Fruit fly (Drosophila melanogaster) whole organism, wandering third instar larva: ENCODE data around the gene Jhbp16.

Experiments
- Abd-B ChIP-seq: fragments of >200 bp; optimal IDR thresholded peaks from 2 replicates; lab custom pipeline; 2017; ENCODE audit warnings: missing biosample characterization, missing genetic modification characterization
- CG32264 ChIP-seq: fragments of 200-800 bp; sonication (Bioruptor generic); optimal IDR thresholded peaks from 2 replicates; lab custom pipeline; 2016; ENCODE audit warnings: missing biosample characterization, missing genetic modification characterization
- CG9705 ChIP-seq: fragments of 200-800 bp; sonication (Bioruptor generic); optimal IDR thresholded peaks from 2 replicates; lab custom pipeline; 2018; ENCODE audit warnings: missing biosample characterization, mild to moderate bottlenecking, missing genetic modification characterization
- CrebA ChIP-seq: fragments of 200-800 bp; sonication (Bioruptor generic); optimal IDR thresholded peaks from 2 replicates; lab custom pipeline; 2016; ENCODE audit warnings: missing biosample characterization, mild to moderate bottlenecking, missing genetic modification characterization, borderline replicate concordance
- Dfd ChIP-seq: fragments of >200 bp; optimal IDR thresholded peaks from 2 replicates; lab custom pipeline; 2017; ENCODE audit warnings: missing biosample characterization, missing genetic modification characterization
- Dif ChIP-seq: fragments of 200-275, 200-300 bp; sonication (Bioruptor generic); optimal IDR thresholded peaks from 2 replicates; lab custom pipeline; 2018; ENCODE audit warnings: missing biosample characterization, missing genetic modification characterization; ENCODE audit not compliant: partially characterized antibody
- GATAd ChIP-seq: sonication (Bioruptor generic); optimal IDR thresholded peaks from 2 replicates; lab custom pipeline; 2016; ENCODE audit warnings: missing biosample characterization, missing genetic modification characterization
- HLH106 ChIP-seq: fragments of 200-800 bp; optimal IDR thresholded peaks from 3 replicates; lab custom pipeline; 2019; ENCODE audit warnings: missing biosample characterization, mild to moderate bottlenecking, missing genetic modification characterization, moderate library complexity
- Hnf4 ChIP-seq: fragments of 200-800 bp; sonication (Bioruptor generic); optimal IDR thresholded peaks from 2 replicates; lab custom pipeline; 2016; ENCODE audit warnings: missing biosample characterization, mild to moderate bottlenecking, missing genetic modification characterization
- Hr78 ChIP-seq: fragments of >200 bp; optimal IDR thresholded peaks from 2 replicates; lab custom pipeline; 2017; ENCODE audit warnings: missing biosample characterization, missing genetic modification characterization
- Hr83 ChIP-seq: fragments of 200-300 bp; sonication (Bioruptor generic); optimal IDR thresholded peaks from 2 replicates; lab custom pipeline; 2016; ENCODE audit warnings: missing biosample characterization, mild to moderate bottlenecking, missing genetic modification characterization, moderate library complexity; ENCODE audit not compliant: poor library complexity, severe bottlenecking
- Jra ChIP-seq: sonication (Bioruptor generic); optimal IDR thresholded peaks from 2 replicates; lab custom pipeline; 2016; ENCODE audit warnings: missing biosample characterization, missing genetic modification characterization
- Mio ChIP-seq: sonication (Bioruptor generic); optimal IDR thresholded peaks from 2 replicates; lab custom pipeline; 2016; ENCODE audit warnings: missing biosample characterization, missing genetic modification characterization
- Myc ChIP-seq: fragments of >200 bp; optimal IDR thresholded peaks from 2 replicates; lab custom pipeline; 2017
- N ChIP-seq: fragments of >200 bp; optimal IDR thresholded peaks from 2 replicates; lab custom pipeline; 2018; ENCODE audit warnings: missing biosample characterization, missing external identifiers, missing genetic modification characterization
- OdsH ChIP-seq: fragments of 200-800 bp; sonication (Bioruptor generic); optimal IDR thresholded peaks from 2 replicates; lab custom pipeline; 2016; ENCODE audit warnings: missing biosample characterization, mild to moderate bottlenecking, missing genetic modification characterization
- Rel ChIP-seq, 2 experiments: fragments of 200-800 bp; sonication (Bioruptor generic) in 1 of 2; optimal IDR thresholded peaks; 2 replicates in 1 of 2; 3 replicates in 1 of 2; lab custom pipeline; 2016 to 2019; ENCODE audit warnings: mild to moderate bottlenecking in 2 of 2, missing biosample characterization in 2 of 2, missing genetic modification characterization in 2 of 2, moderate library complexity in 1 of 2
- Sp1 ChIP-seq: fragments of 200-800 bp; sonication (Bioruptor generic); optimal IDR thresholded peaks from 3 replicates; lab custom pipeline; 2019; ENCODE audit warnings: missing biosample characterization, mild to moderate bottlenecking, missing genetic modification characterization, moderate library complexity
- Vsx2 ChIP-seq: fragments of 200-300, 225-300 bp; sonication (Bioruptor generic); optimal IDR thresholded peaks from 2 replicates; lab custom pipeline; 2018; ENCODE audit warnings: missing biosample characterization, missing genetic modification characterization; ENCODE audit not compliant: partially characterized antibody
- br ChIP-seq: fragments of 200-800 bp; sonication (Bioruptor generic); optimal IDR thresholded peaks from 2 replicates; lab custom pipeline; 2016; ENCODE audit warnings: missing biosample characterization, missing genetic modification characterization
- brk ChIP-seq: fragments of 200-800 bp; sonication (Bioruptor generic); optimal IDR thresholded peaks from 2 replicates; lab custom pipeline; 2016; ENCODE audit warnings: missing biosample characterization, mild to moderate bottlenecking, missing genetic modification characterization
- dl ChIP-seq, 2 experiments: fragments of 175-275, 200-275 bp in 1 of 2; fragments of 200-275 bp in 1 of 2; sonication (Bioruptor generic); optimal IDR thresholded peaks; lab custom pipeline; 2018; ENCODE audit warnings: mild to moderate bottlenecking in 2 of 2, missing biosample characterization in 2 of 2, missing genetic modification characterization in 2 of 2, moderate library complexity in 2 of 2; ENCODE audit not compliant: partially characterized antibody in 2 of 2, insufficient read depth in 1 of 2
- dmrt93B ChIP-seq: fragments of 200-800 bp; sonication (Bioruptor generic); optimal IDR thresholded peaks from 2 replicates; lab custom pipeline; 2018; ENCODE audit warnings: missing biosample characterization, mild to moderate bottlenecking, missing genetic modification characterization
- dsf ChIP-seq: sonication (Bioruptor generic); optimal IDR thresholded peaks from 2 replicates; lab custom pipeline; 2016; ENCODE audit warnings: missing biosample characterization, missing genetic modification characterization, borderline replicate concordance
- ey ChIP-seq: fragments of 200-800 bp; sonication (Bioruptor generic); optimal IDR thresholded peaks from 2 replicates; lab custom pipeline; 2016; ENCODE audit warnings: missing biosample characterization, missing genetic modification characterization
- foxo ChIP-seq, 2 experiments: fragments of 200-800 bp; sonication (Bioruptor generic); optimal IDR thresholded peaks; 2 replicates in 1 of 2; 3 replicates in 1 of 2; lab custom pipeline; 2016 to 2017; ENCODE audit warnings: missing biosample characterization in 2 of 2, missing genetic modification characterization in 2 of 2
- fru ChIP-seq: fragments of 200-800 bp; sonication (Bioruptor generic); optimal IDR thresholded peaks from 3 replicates; lab custom pipeline; 2016; ENCODE audit warnings: missing biosample characterization, mild to moderate bottlenecking, missing genetic modification characterization
- h ChIP-seq: fragments of 200-800 bp; sonication (Bioruptor generic); optimal IDR thresholded peaks from 3 replicates; lab custom pipeline; 2016; ENCODE audit warnings: missing biosample characterization, mild to moderate bottlenecking, missing genetic modification characterization
- jim ChIP-seq: fragments of 175-275, 200-325 bp; sonication (Bioruptor generic); optimal IDR thresholded peaks from 2 replicates; lab custom pipeline; 2016; ENCODE audit warnings: missing biosample characterization, mild to moderate bottlenecking, missing genetic modification characterization
- lola ChIP-seq: fragments of >200 bp; optimal IDR thresholded peaks from 2 replicates; lab custom pipeline; 2017; ENCODE audit warnings: missing biosample characterization, missing genetic modification characterization
- pan ChIP-seq: fragments of >200 bp; optimal IDR thresholded peaks from 2 replicates; lab custom pipeline; 2017
- psq ChIP-seq: fragments of 200-800 bp; sonication (Bioruptor generic); optimal IDR thresholded peaks from 3 replicates; lab custom pipeline; 2017; ENCODE audit warnings: missing biosample characterization, mild to moderate bottlenecking, missing genetic modification characterization, moderate library complexity
- rgr ChIP-seq: fragments of 200-800 bp; sonication (Bioruptor generic); optimal IDR thresholded peaks from 3 replicates; lab custom pipeline; 2016; ENCODE audit warnings: missing biosample characterization, mild to moderate bottlenecking, missing genetic modification characterization
- sage ChIP-seq: fragments of 200-800 bp; sonication (Bioruptor generic); optimal IDR thresholded peaks from 2 replicates; lab custom pipeline; 2016; ENCODE audit warnings: missing biosample characterization, mild to moderate bottlenecking, missing genetic modification characterization
- sv ChIP-seq: fragments of 200-800 bp; sonication (Bioruptor generic); optimal IDR thresholded peaks from 3 replicates; lab custom pipeline; 2016; ENCODE audit warnings: missing biosample characterization, missing genetic modification characterization
- tai ChIP-seq: sonication (Bioruptor generic); optimal IDR thresholded peaks from 2 replicates; lab custom pipeline; 2016; ENCODE audit warnings: missing biosample characterization, missing genetic modification characterization
- usp ChIP-seq: fragments of >200 bp; optimal IDR thresholded peaks from 2 replicates; lab custom pipeline; 2017; ENCODE audit warnings: missing biosample characterization, missing genetic modification characterization
- woc ChIP-seq: sonication (Bioruptor generic); optimal IDR thresholded peaks from 2 replicates; lab custom pipeline; 2016; ENCODE audit warnings: missing biosample characterization, mild to moderate bottlenecking, missing genetic modification characterization

Gene Jhbp16

dm6 chr3R:21630979-21631499 lies 33.1 kb upstream of the Jhbp16 start:
- no peak for TF ChIP-seq Rel (GFP tag; optimal IDR thresholded peaks at IDR 0.05; lab: Kevin White, UChicago)
- peak; percentile 97 for TF ChIP-seq Rel (tag; optimal IDR thresholded peaks at IDR 0.05; lab: Kevin White, UChicago)
- TF ChIP-seq tai (GFP tag; lab: Kevin White, UChicago): no peak
- no peak for TF ChIP-seq Mio
- no peak for TF ChIP-seq OdsH (GFP tag; lab: Kevin White, UChicago)
- TF ChIP-seq, all 38 proteins: peak for 1

DNA sequence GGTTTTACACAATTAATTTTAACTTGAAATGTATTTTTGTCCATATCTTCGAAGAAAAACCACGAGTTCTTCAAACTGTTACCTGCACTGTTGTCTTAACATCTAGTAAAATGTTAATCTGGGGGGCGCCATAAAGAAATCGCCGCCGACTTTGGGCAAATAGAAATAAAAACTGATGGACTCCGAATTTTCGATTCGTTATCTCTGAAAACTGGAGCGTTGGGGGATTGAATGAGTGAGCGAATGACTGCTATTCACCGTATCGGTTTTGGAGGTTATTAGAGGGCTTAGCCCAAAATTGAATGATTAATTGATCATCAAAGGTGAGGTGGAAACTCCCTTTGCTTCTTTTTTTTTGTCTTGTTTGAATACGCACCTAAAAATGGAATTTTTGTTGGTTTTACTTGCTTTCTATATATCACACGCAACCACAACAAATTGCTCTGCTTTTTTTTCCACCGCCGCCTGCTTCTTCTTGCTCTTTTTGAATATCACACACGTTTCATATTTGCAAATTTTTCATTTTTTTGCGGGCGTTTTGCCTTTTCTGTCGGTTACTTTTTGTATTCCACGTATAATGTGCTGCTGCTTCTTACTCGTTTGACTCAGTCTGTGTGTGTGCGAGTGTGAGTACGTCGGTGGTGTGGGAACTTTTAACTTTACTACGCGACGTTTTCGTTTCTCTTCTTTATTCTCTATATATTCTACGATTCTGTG lies 32.3 kb upstream of the Jhbp16 start:
- TF ChIP-seq psq: no peak
- no peak for TF ChIP-seq Hr78 (GFP tag; lab: Kevin White, UChicago)
- TF ChIP-seq foxo (GFP tag; optimal IDR thresholded peaks at IDR 0.05; lab: Kevin White, UChicago): no peak
- no peak for TF ChIP-seq ey (GFP tag; lab: Kevin White, UChicago)
- no peak for TF ChIP-seq br
- no peak for TF ChIP-seq Jra
- no peak for TF ChIP-seq Abd-B (GFP tag; lab: Kevin White, UChicago)
- no peak for TF ChIP-seq Rel (GFP tag; optimal IDR thresholded peaks at IDR 0.05; lab: Kevin White, UChicago)
- peak; percentile 36 for TF ChIP-seq Rel (tag; optimal IDR thresholded peaks at IDR 0.05; lab: Kevin White, UChicago)
- TF ChIP-seq, all 38 proteins: peak for 1

DNA sequence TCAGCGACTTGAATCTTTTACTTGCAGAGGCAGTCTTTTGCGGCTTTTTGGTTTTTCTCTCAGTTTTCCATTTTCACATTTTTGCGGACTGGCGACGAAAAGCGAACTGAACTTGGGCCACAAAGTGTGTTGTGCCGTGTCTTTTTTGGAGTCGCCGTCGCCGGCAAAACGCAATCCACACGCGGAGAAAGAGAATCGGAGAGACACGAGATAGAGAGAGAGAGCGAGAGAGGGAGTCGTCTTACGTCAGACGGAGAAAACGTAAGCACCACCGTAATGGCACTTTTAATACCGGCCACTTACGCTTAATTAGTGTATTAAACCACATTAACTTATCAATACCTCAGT lies 31.6 kb upstream of the Jhbp16 start:
- TF ChIP-seq Dif (GFP tag; lab: Kevin White, UChicago) (peak; percentile 60), Hnf4 (no peak), CG9705 (no peak), dl (GFP tag; optimal IDR thresholded peaks at IDR 0.05; lab: Kevin White, UChicago; ENCODE audit: insufficient read depth in 1 of 2, partially characterized antibody in 2 of 2) (peak in 1 of 2 experiments; percentile 62), fru (GFP tag; lab: Kevin White, UChicago) (no peak)

DNA sequence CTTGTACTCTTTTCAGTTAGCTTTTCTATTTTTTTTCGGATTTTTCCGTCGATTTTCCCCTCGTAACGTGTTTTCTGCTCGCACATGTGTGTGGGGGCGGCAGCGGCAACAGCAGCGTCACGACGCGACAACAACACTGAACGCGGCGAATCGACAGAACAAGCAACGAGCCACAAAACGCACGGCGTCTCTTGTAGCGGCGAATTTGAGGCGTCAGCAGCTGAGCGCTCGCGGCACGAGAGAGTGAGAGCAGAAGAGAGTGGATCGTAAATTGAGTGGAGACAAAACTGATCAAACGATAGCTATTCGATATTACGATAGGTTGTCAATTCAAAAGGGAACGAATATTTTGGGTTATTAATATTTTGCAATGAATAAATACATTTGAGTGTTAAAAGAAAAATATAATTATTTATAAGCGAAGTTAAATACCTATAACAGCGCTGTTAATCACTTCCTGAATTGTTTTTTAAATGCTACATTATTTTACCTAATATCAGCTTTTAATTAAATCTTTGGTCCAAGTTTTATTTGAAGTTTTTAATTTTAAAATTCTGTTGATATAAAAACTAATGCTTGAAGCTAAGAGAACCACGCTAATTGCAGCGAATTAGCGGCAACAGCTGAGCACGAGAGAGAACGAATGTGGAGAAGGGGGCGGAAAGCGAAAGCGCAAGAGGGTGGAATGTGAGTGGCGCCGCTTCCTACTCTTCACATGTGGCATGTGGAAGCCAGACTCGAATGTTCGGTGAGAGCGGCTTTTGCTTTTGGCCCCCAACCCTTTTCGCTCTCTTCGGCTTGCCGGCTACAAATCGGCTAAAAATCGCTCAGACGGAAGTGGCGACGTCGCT lies 31.0 kb upstream of the Jhbp16 start:
- TF ChIP-seq Dif (GFP tag; lab: Kevin White, UChicago) (peak; percentile 88), lola (GFP tag; lab: Kevin White, UChicago) (no peak), Myc (lab: Kevin White, UChicago) (no peak), dmrt93B (peak; percentile 2), HLH106 (tag; lab: Kevin White, UChicago) (peak; percentile 61), usp (GFP tag; lab: Kevin White, UChicago) (no peak), Mio (no peak), Jra (no peak), foxo (GFP tag; optimal IDR thresholded peaks at IDR 0.05; lab: Kevin White, UChicago) (peak; percentile 36 to 54), dsf (GFP tag; lab: Kevin White, UChicago) (peak; percentile 5), Abd-B (GFP tag; lab: Kevin White, UChicago) (no peak), Hr83 (peak; percentile 65), Hr78 (GFP tag; lab: Kevin White, UChicago) (no peak), h (GFP tag; lab: Kevin White, UChicago) (peak; percentile 33), rgr (GFP tag; lab: Kevin White, UChicago) (peak; percentile 59), sage (GFP tag; lab: Kevin White, UChicago) (peak; percentile 64), sv (peak; percentile 28), N (GFP tag; lab: Kevin White, UChicago) (no peak), Vsx2 (peak; percentile 76), dl (GFP tag; optimal IDR thresholded peaks at IDR 0.05; lab: Kevin White, UChicago; ENCODE audit: insufficient read depth in 1 of 2, partially characterized antibody in 2 of 2) (peak; percentile 71 to 75), tai (GFP tag; lab: Kevin White, UChicago) (peak; percentile 77), OdsH (GFP tag; lab: Kevin White, UChicago) (peak; percentile 1), psq (peak; percentile 44), Sp1 (GFP tag; lab: Kevin White, UChicago) (peak; percentile 51), pan (no peak), br (peak; percentile 20), Dfd (no peak), GATAd (GFP tag; lab: Kevin White, UChicago) (no peak), woc (GFP tag; lab: Kevin White, UChicago) (peak; percentile 68), jim (no peak), Hnf4 (peak; percentile 22), CrebA (GFP tag; lab: Kevin White, UChicago) (peak; percentile 54), Rel (GFP tag; optimal IDR thresholded peaks at IDR 0.05; lab: Kevin White, UChicago) (peak; percentile 56), Rel (tag; optimal IDR thresholded peaks at IDR 0.05; lab: Kevin White, UChicago) (peak; percentile 44), CG32264 (GFP tag; lab: Kevin White, UChicago) (no peak), ey (GFP tag; lab: Kevin White, UChicago) (peak; percentile 29), brk (GFP tag; lab: Kevin White, UChicago) (peak; percentile 64), fru (GFP tag; lab: Kevin White, UChicago) (peak; percentile 61)
